Worm (Caenorhabditis elegans): ENCODE data around the gene his-7.

ce11 chrV:8495106-8495505 lies 38.1 kb upstream of the his-7 start:
- TF ChIP-seq sptf-1 (tag; optimal IDR thresholded peaks at IDR 0.05) (no peak), elt-1 (tag; optimal IDR thresholded peaks at IDR 0.05; ENCODE audit: borderline replicate concordance, insufficient read depth) (no peak), elt-3 (tag; optimal IDR thresholded peaks at IDR 0.05) (no peak), nhr-237 (tag; optimal IDR thresholded peaks at IDR 0.05) (no peak), unc-62 (GFP tag; optimal IDR thresholded peaks at IDR 0.05) (no peak), pha-4 (tag; optimal IDR thresholded peaks at IDR 0.05) (no peak)
